Worm (Caenorhabditis elegans): Measurements from ENCODE around the gene F46B3.23.

- TF ChIP-seq ceh-9 (tag; optimal IDR thresholded peaks at IDR 0.05) (no peak), lim-6 (tag; optimal IDR thresholded peaks at IDR 0.05) (no peak), F13H6.1 (tag; optimal IDR thresholded peaks at IDR 0.05) (no peak), ceh-19 (GFP tag; optimal IDR thresholded peaks at IDR 0.05) (no peak), pros-1 (tag; optimal IDR thresholded peaks at IDR 0.05) (no peak), ref-2 (tag; optimal IDR thresholded peaks at IDR 0.05) (no peak), elt-2 (tag; optimal IDR thresholded peaks at IDR 0.05) (no peak), pqm-1 (tag; optimal IDR thresholded peaks at IDR 0.05) (no peak), sox-2 (GFP tag; IDR thresholded peaks at IDR 0.05) (no peak), fkh-10 (GFP tag; optimal IDR thresholded peaks at IDR 0.05) (no peak), ttx-3 (tag; optimal IDR thresholded peaks at IDR 0.05) (no peak)
These were observed 3.5 kb downstream of the F46B3.23 start, which contains the start of gene ttr-11 for ce11 chrV:20603014-20603413.

Data from whole organism, late embryonic.